Fruit fly (Drosophila melanogaster) whole organism, adult: ENCODE results near the gene SmydA-3.

ENCODE experiments used
- CG11617 ChIP-seq: fragments of 200-800 bp; sonication (Bioruptor generic); optimal IDR thresholded peaks from 2 replicates; lab custom pipeline; 2017; ENCODE audit warnings: mild to moderate bottlenecking, missing biosample characterization, missing genetic modification reagents, missing genetic modification characterization
- CG12768 ChIP-seq: fragments of 200-800 bp; sonication (Bioruptor generic); optimal IDR thresholded peaks from 2 replicates; lab custom pipeline; 2017; ENCODE audit warnings: missing biosample characterization, missing genetic modification characterization, mild to moderate bottlenecking, moderate library complexity, missing genetic modification reagents
- CG14711 ChIP-seq: fragments of 200-800 bp; sonication (Bioruptor generic); optimal IDR thresholded peaks from 2 replicates; lab custom pipeline; 2018; ENCODE audit warnings: missing biosample characterization, mild to moderate bottlenecking, missing genetic modification characterization, moderate library complexity
- CG1620 ChIP-seq: fragments of 200-800 bp; sonication (Bioruptor generic); optimal IDR thresholded peaks from 2 replicates; lab custom pipeline; 2016; ENCODE audit warnings: missing biosample characterization, missing genetic modification characterization
- CG33017 ChIP-seq: fragments of 200-800 bp; sonication (Bioruptor generic); optimal IDR thresholded peaks from 2 replicates; lab custom pipeline; 2018; ENCODE audit warnings: missing biosample characterization, mild to moderate bottlenecking, missing genetic modification characterization, moderate library complexity
- CG5204 ChIP-seq: fragments of 200-800 bp; sonication (Bioruptor generic); optimal IDR thresholded peaks from 2 replicates; lab custom pipeline; 2016; ENCODE audit warnings: missing biosample characterization, missing genetic modification characterization
- CG7045 ChIP-seq: fragments of 200-800 bp; sonication (Bioruptor generic); optimal IDR thresholded peaks from 2 replicates; lab custom pipeline; 2017; ENCODE audit warnings: missing biosample characterization, mild to moderate bottlenecking, missing genetic modification characterization
- CG7101 ChIP-seq: fragments of 200-800 bp; sonication (Bioruptor generic); optimal IDR thresholded peaks from 2 replicates; lab custom pipeline; 2018; ENCODE audit warnings: missing biosample characterization, mild to moderate bottlenecking, missing genetic modification characterization, moderate library complexity
- Clk ChIP-seq: fragments of 200-800 bp; sonication (Bioruptor generic); optimal IDR thresholded peaks from 2 replicates; lab custom pipeline; 2017; ENCODE audit warnings: missing biosample characterization, missing genetic modification characterization
- Crg-1 ChIP-seq: fragments of 200-800 bp; sonication (Bioruptor generic); optimal IDR thresholded peaks from 2 replicates; lab custom pipeline; 2016; ENCODE audit warnings: missing biosample characterization, missing genetic modification characterization
- Hr96 ChIP-seq: fragments of 200-800 bp; sonication (Bioruptor generic); optimal IDR thresholded peaks from 2 replicates; lab custom pipeline; 2016; ENCODE audit warnings: missing biosample characterization, missing genetic modification characterization
- Mnt ChIP-seq: fragments of 200-800 bp; sonication (Bioruptor generic); optimal IDR thresholded peaks from 2 replicates; lab custom pipeline; 2016; ENCODE audit warnings: missing biosample characterization, mild to moderate bottlenecking, missing genetic modification characterization
- bab1 ChIP-seq: fragments of 200-800 bp; sonication (Bioruptor generic); optimal IDR thresholded peaks from 3 replicates; lab custom pipeline; 2019; ENCODE audit warnings: missing biosample characterization, mild to moderate bottlenecking, missing genetic modification characterization, moderate library complexity
- cic ChIP-seq: fragments of 200-800 bp; sonication (Bioruptor generic); optimal IDR thresholded peaks from 2 replicates; lab custom pipeline; 2017; ENCODE audit warnings: missing biosample characterization, mild to moderate bottlenecking, missing genetic modification characterization, moderate library complexity
- cnc ChIP-seq, 2 experiments: fragments of >200 bp; optimal IDR thresholded peaks; 2 replicates each; lab custom pipeline; 2017
- kay ChIP-seq: fragments of 200-800 bp; sonication (Bioruptor generic); peaks from one replicate; lab custom pipeline; 2016; ENCODE audit warnings: missing biosample characterization, missing genetic modification characterization, borderline replicate concordance
- ovo ChIP-seq: fragments of 200-800 bp; sonication (Bioruptor generic); optimal IDR thresholded peaks from 2 replicates; lab custom pipeline; 2016; ENCODE audit warnings: missing biosample characterization, missing genetic modification characterization
- pad ChIP-seq: fragments of 200-800 bp; sonication (Bioruptor generic); optimal IDR thresholded peaks from 3 replicates; lab custom pipeline; 2017; ENCODE audit warnings: missing biosample characterization, missing genetic modification characterization, mild to moderate bottlenecking, moderate library complexity, missing genetic modification reagents
- tj ChIP-seq: fragments of 200-800 bp; sonication (Bioruptor generic); optimal IDR thresholded peaks from 3 replicates; lab custom pipeline; 2017; ENCODE audit warnings: missing biosample characterization, mild to moderate bottlenecking, missing genetic modification characterization, moderate library complexity
- toe ChIP-seq: fragments of 200-800 bp; sonication (Bioruptor generic); optimal IDR thresholded peaks from 2 replicates; lab custom pipeline; 2016; ENCODE audit warnings: missing biosample characterization, missing genetic modification characterization

Gene SmydA-3

DNA sequence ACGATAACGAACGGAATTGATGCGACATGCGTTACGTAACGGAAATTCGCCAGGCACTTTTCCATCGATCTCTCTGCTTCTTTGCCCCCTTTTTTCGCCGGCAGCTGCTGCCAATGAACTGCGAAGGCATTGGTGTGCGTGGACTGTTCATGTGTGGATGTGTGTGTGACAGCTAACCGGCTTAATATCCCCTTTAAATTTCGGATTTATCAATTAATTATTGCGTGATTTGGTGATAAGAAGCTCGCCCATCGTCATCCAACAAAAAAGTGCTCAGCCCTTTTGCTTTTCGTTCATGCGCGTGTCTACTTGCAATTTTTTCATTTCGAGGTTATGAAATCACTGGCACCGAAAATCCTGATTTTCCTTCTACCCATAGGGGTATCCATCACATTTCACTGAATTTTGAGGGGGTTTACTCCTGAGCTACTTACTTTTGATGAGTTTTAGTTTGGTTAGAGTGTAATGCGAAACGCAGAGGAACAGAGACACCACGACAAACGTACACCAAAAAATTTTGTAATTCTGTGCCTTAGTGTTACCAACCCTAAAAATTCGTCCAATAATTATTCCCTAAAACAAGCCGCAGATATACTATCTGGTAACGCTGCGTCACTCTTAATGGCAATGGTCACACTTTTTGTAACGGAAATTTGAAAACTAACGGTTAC, 514 bp downstream of the SmydA-3 start, which contains the start of gene porin:
TSS of gene porin (minus strand) at position 529 of the 671 bp plus-strand sequence.
- TF ChIP-seq CG33017 (no peak), Crg-1 (peak; percentile 3), CG12768 (GFP tag; lab: Kevin White, UChicago) (no peak), CG7045 (GFP tag; lab: Kevin White, UChicago) (no peak), toe (GFP tag; lab: Kevin White, UChicago) (peak; percentile 7), CG1620 (GFP tag; lab: Kevin White, UChicago) (no peak), cnc (optimal IDR thresholded peaks at IDR 0.05; lab: Kevin White, UChicago) (no peak), CG11617 (no peak), bab1 (GFP tag; lab: Kevin White, UChicago) (peak; percentile 19), Hr96 (GFP tag; lab: Kevin White, UChicago) (no peak), kay (GFP tag; lab: Kevin White, UChicago) (no peak), Mnt (GFP tag; lab: Kevin White, UChicago) (peak; percentile 80), ovo (GFP tag; lab: Kevin White, UChicago) (peak; percentile 72), CG7101 (tag; lab: Kevin White, UChicago) (no peak), tj (GFP tag; lab: Kevin White, UChicago) (peak; percentile 22), CG14711 (peak; percentile 35), pad (no peak), CG5204 (GFP tag; lab: Kevin White, UChicago) (no peak), cic (GFP tag; lab: Kevin White, UChicago) (peak; percentile 31), Clk (GFP tag; lab: Kevin White, UChicago) (no peak)

DNA sequence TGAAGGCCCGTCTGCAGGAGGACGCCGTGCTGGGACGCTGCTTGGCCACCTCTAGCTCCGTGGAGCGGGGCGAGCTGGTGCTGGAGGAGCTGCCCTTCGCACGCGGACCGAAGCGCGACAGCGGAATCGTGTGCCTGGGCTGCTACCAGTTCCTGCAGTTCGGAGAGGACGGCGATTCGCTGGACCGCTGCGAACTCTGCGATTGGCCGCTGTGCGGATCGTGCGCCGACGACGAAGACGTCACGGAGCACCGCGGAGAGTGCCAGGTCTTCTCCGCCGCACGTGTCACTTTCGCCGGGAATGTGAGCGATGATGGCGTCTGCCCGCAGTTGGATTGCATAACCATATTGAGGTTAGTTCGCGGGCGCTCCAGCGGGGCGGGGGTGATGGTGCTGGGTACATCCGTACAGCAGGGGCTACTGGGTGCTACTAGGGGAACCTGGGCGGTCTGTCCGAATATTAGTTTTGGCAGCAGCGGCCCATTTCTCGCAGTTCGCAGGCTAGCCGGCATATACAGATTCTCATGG, 1.5 kb downstream of the SmydA-3 start:
- TF ChIP-seq CG33017 = no peak
- TF ChIP-seq CG12768 (GFP tag; lab: Kevin White, UChicago) = peak; percentile 36

DNA sequence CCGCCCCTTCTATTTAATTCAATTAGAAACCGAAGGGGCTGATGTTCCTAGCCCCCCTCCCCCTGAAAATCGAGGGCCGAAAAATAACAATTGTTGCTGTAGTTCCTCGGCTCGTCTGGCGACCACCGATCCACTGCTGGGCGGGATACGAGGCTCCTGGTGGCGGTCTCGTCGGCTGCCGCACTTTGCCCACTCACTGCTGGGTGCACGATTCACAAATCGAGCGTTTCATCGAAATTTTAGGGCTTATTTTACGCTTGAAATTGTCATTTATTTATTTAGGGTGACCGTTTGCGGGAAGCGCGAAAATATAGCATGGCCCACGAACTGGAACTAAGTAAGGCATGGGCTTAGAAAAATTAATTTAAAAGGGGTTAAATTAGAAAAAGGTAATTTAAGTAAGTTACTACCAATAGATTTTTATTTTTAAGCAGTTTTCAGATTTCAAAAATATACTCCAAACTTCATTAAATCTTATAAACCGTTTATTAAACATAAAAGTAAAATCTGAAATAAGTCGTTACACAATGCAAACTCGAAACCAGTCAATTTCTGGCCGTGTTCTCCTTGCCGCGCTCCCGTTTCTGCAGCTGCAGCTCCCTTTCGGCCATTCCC, 6.5 kb downstream of the SmydA-3 start, which contains the start of gene Dnz1:
TSS of gene Dnz1 (minus strand) at position 317 of the 615 bp plus-strand sequence.
- TF ChIP-seq tj (GFP tag; lab: Kevin White, UChicago) (peak; percentile 15), cnc (optimal IDR thresholded peaks at IDR 0.05; lab: Kevin White, UChicago) (no peak), CG12768 (GFP tag; lab: Kevin White, UChicago) (no peak), pad (peak; percentile 10), CG14711 (peak; percentile 59), cic (GFP tag; lab: Kevin White, UChicago) (no peak), CG5204 (GFP tag; lab: Kevin White, UChicago) (peak; percentile 34), CG11617 (peak; percentile 45), CG1620 (GFP tag; lab: Kevin White, UChicago) (peak; percentile 8), Crg-1 (peak; percentile 2), CG7101 (tag; lab: Kevin White, UChicago) (peak; percentile 61), Mnt (GFP tag; lab: Kevin White, UChicago) (no peak), bab1 (GFP tag; lab: Kevin White, UChicago) (peak; percentile 30), Hr96 (GFP tag; lab: Kevin White, UChicago) (no peak), kay (GFP tag; lab: Kevin White, UChicago) (peak; percentile 31), CG7045 (GFP tag; lab: Kevin White, UChicago) (peak; percentile 62), ovo (GFP tag; lab: Kevin White, UChicago) (no peak), toe (GFP tag; lab: Kevin White, UChicago) (peak; percentile 12), CG33017 (peak; percentile 30), Clk (GFP tag; lab: Kevin White, UChicago) (no peak)

DNA sequence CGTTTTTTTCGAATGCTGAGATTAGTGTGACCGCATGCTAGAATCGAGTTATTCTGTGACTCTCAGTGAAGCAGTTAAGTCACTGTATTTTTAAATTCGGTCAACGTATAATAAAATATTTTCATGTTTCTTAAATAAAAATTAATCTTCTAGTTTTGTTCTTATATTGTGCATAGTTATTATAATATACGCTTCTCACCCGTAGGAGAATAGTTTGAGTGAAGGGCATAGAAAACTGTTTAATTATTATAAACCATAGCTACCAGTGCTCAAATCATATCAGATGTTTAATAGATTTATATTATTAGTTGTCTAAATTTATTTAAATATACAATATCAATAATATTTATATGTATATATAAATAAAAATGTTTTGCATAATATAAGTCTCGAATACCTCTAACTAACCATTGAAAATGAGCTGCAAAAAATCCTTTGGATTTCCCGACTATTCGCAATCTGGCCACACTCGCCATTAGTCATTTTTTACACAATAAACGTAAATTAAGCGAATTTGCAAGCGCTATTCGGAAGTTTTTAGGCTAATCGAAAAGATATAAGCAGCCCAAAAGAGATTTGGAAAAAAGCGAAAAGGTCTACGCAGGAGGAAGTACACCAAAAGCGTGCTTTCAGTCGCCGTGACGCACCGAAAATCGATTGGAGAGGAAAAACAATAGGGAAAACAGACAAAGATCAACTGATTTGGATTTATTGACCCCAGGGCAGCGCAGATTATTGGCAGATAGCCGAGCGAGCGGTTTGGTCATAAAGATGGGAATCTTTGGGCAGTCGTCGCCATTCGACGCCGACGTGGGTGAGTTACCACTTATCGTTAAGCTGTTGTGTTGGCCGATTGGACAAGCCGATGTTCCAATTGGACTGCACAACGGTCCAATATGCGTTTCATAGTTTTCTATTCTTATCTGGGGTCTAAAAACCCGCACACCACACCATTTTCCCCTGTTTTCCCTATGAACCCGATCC, 8.4 kb downstream of the SmydA-3 start, which contains the start of the genes aurB and Stam:
TSS of gene aurB (minus strand) at position 31 of the 984 bp plus-strand sequence.
TSS of gene Stam (plus strand) at position 473 of the 984 bp plus-strand sequence.
- TF ChIP-seq pad (peak; percentile 29), Clk (GFP tag; lab: Kevin White, UChicago) (no peak), CG11617 (peak; percentile 77), CG1620 (GFP tag; lab: Kevin White, UChicago) (no peak), CG14711 (peak; percentile 61), CG33017 (peak; percentile 65), CG12768 (GFP tag; lab: Kevin White, UChicago) (peak; percentile 23), CG7045 (GFP tag; lab: Kevin White, UChicago) (peak; percentile 35), ovo (GFP tag; lab: Kevin White, UChicago) (no peak), toe (GFP tag; lab: Kevin White, UChicago) (peak; percentile 48), Crg-1 (peak; percentile 14), tj (GFP tag; lab: Kevin White, UChicago) (peak; percentile 35), cic (GFP tag; lab: Kevin White, UChicago) (no peak), kay (GFP tag; lab: Kevin White, UChicago) (peak; percentile 90), cnc (optimal IDR thresholded peaks at IDR 0.05; lab: Kevin White, UChicago) (no peak), bab1 (GFP tag; lab: Kevin White, UChicago) (peak; percentile 58), Hr96 (GFP tag; lab: Kevin White, UChicago) (no peak), CG7101 (tag; lab: Kevin White, UChicago) (peak; percentile 70), Mnt (GFP tag; lab: Kevin White, UChicago) (peak; percentile 3), CG5204 (GFP tag; lab: Kevin White, UChicago) (peak; percentile 9)
